Worm (Caenorhabditis elegans) whole organism, L3 larva: Measurements from ENCODE around the gene tag-294.

Source experiments
- R02D3.7 ChIP-seq: fragments of 150-350 bp; optimal IDR thresholded peaks from 2 replicates; lab custom pipeline; 2014; ENCODE audit warnings: missing biosample characterization, missing genetic modification characterization
- ZK546.5 ChIP-seq: sonication (generic microtip); optimal IDR thresholded peaks from 2 replicates; lab custom pipeline; 2017; ENCODE audit warnings: missing biosample characterization, missing genetic modification characterization
- aly-2 ChIP-seq: fragments of 150-350 bp; optimal IDR thresholded peaks from 2 replicates; lab custom pipeline; 2014; ENCODE audit warnings: missing biosample characterization, missing genetic modification characterization
- ama-1 ChIP-seq: fragments of 150-350 bp; optimal IDR thresholded peaks from 2 replicates; lab custom pipeline; 2018
- ceh-16 ChIP-seq: sonication (generic microtip); optimal IDR thresholded peaks from 2 replicates; lab custom pipeline; 2017; ENCODE audit warnings: missing biosample characterization, missing genetic modification characterization
- ceh-28 ChIP-seq: fragments of 150-350 bp; optimal IDR thresholded peaks from 2 replicates; lab custom pipeline; 2014; ENCODE audit warnings: missing biosample characterization, missing genetic modification reagents, missing genetic modification characterization
- ceh-9 ChIP-seq: sonication (generic microtip); optimal IDR thresholded peaks from 2 replicates; lab custom pipeline; 2018; ENCODE audit warnings: missing biosample characterization, missing genetic modification characterization
- daf-12 ChIP-seq: fragments of 150-350 bp; optimal IDR thresholded peaks from 2 replicates; lab custom pipeline; 2014; ENCODE audit warnings: missing biosample characterization, missing genetic modification reagents, missing genetic modification characterization
- egl-5 ChIP-seq: fragments of 150-350 bp; optimal IDR thresholded peaks from 2 replicates; lab custom pipeline; 2017; ENCODE audit warnings: missing biosample characterization, missing genetic modification reagents, missing genetic modification characterization, inconsistent platforms
- elt-2 ChIP-seq: sonication (generic microtip); optimal IDR thresholded peaks from 2 replicates; lab custom pipeline; 2016; ENCODE audit warnings: missing genetic modification reagents, mild to moderate bottlenecking, missing genetic modification characterization, missing compliant biosample characterization
- elt-3 ChIP-seq, 3 experiments: fragments of 150-350 bp in 1 of 3; sonication (generic microtip) in 2 of 3; optimal IDR thresholded peaks; 2 replicates in 2 of 3; 4 replicates in 1 of 3; lab custom pipeline; 2014 to 2017; ENCODE audit warnings: missing biosample characterization in 3 of 3, missing genetic modification characterization in 3 of 3
- fkh-10 ChIP-seq: sonication (generic microtip); optimal IDR thresholded peaks from 2 replicates; lab custom pipeline; 2017; ENCODE audit warnings: missing biosample characterization, missing genetic modification reagents, missing genetic modification characterization
- fkh-2 ChIP-seq: fragments of 150-350 bp; optimal IDR thresholded peaks from 2 replicates; lab custom pipeline; 2014; ENCODE audit warnings: missing biosample characterization, missing genetic modification reagents, missing genetic modification characterization
- lin-15B ChIP-seq: fragments of 150-350 bp; optimal IDR thresholded peaks from 2 replicates; lab custom pipeline; 2014; ENCODE audit warnings: missing biosample characterization, missing genetic modification characterization
- lsy-12 ChIP-seq: sonication (generic microtip); optimal IDR thresholded peaks from 2 replicates; lab custom pipeline; 2016; ENCODE audit warnings: mild to moderate bottlenecking, missing genetic modification characterization, missing compliant biosample characterization
- mml-1 ChIP-seq: fragments of 150-350 bp; sonication (generic microtip); optimal IDR thresholded peaks from 3 replicates; lab custom pipeline; 2014; ENCODE audit warnings: missing biosample characterization, missing genetic modification characterization
- nfya-1 ChIP-seq: sonication (generic microtip); optimal IDR thresholded peaks from 2 replicates; lab custom pipeline; 2017; ENCODE audit warnings: missing genetic modification characterization, mild to moderate bottlenecking, missing compliant biosample characterization, antibody characterized with exemption, moderate library complexity; ENCODE audit not compliant: insufficient read depth
- nhr-11 ChIP-seq: fragments of 150-350 bp; optimal IDR thresholded peaks from 2 replicates; lab custom pipeline; 2014; ENCODE audit warnings: missing biosample characterization, missing genetic modification characterization
- nhr-12 ChIP-seq: fragments of 150-350 bp; optimal IDR thresholded peaks from 2 replicates; lab custom pipeline; 2014; ENCODE audit warnings: missing biosample characterization, missing genetic modification characterization
- nhr-23 ChIP-seq: fragments of 150-350 bp; optimal IDR thresholded peaks from 2 replicates; lab custom pipeline; 2014; ENCODE audit warnings: missing biosample characterization, missing genetic modification reagents, missing genetic modification characterization
- nhr-25 ChIP-seq: sonication (generic microtip); optimal IDR thresholded peaks from 2 replicates; lab custom pipeline; 2017; ENCODE audit warnings: missing biosample characterization, missing genetic modification characterization
- nhr-28 ChIP-seq: fragments of 150-350 bp; optimal IDR thresholded peaks from 2 replicates; lab custom pipeline; 2014; ENCODE audit warnings: missing biosample characterization, missing genetic modification characterization
- nhr-67 ChIP-seq: fragments of 150-350 bp; optimal IDR thresholded peaks from 2 replicates; lab custom pipeline; 2014; ENCODE audit warnings: missing biosample characterization, missing genetic modification characterization
- nhr-76 ChIP-seq: fragments of 150-350 bp; sonication (generic microtip); optimal IDR thresholded peaks from 5 replicates; lab custom pipeline; 2014; ENCODE audit warnings: missing biosample characterization, missing genetic modification characterization
- pha-4 ChIP-seq: fragments of 150-350 bp; optimal IDR thresholded peaks from 2 replicates; lab custom pipeline; 2014; ENCODE audit warnings: missing biosample characterization, missing genetic modification reagents, missing genetic modification characterization
- pqm-1 ChIP-seq: fragments of 150-350 bp; optimal IDR thresholded peaks from 2 replicates; lab custom pipeline; 2017; ENCODE audit warnings: missing biosample characterization, missing genetic modification characterization, inconsistent platforms
- skn-1 ChIP-seq: fragments of 150-350 bp; optimal IDR thresholded peaks from 2 replicates; lab custom pipeline; 2014; ENCODE audit warnings: missing biosample characterization, missing genetic modification characterization
- snpc-4 ChIP-seq: fragments of 150-350 bp; optimal IDR thresholded peaks from 2 replicates; lab custom pipeline; 2014; ENCODE audit warnings: missing biosample characterization, missing genetic modification characterization
- tbx-2 ChIP-seq: sonication (generic microtip); optimal IDR thresholded peaks from 2 replicates; lab custom pipeline; 2016; ENCODE audit warnings: mild to moderate bottlenecking, missing genetic modification characterization, missing compliant biosample characterization
- unc-39 ChIP-seq: sonication (generic microtip); optimal IDR thresholded peaks from 4 replicates; lab custom pipeline; 2017; ENCODE audit warnings: missing biosample characterization, missing genetic modification characterization

Gene tag-294

DNA sequence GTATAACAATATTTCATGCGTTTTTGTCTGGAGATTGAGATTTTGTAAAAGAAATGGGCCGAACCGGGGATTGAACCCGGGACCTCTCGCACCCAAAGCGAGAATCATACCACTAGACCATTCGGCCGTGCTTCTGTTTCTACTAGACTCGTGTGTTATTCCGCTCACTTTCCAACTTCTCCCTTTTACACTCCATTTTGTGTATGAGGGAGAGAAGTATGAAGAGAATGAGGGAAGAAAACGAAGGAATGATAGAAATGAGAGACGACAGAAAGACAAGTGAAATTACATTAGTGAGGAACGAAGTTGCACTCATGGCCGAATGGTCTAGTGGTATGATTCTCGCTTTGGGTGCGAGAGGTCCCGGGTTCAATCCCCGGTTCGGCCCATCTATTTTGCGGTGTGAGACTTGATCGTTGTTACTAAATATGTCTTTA, 38.0 kb upstream of the tag-294 start (continued):
- no peak for TF ChIP-seq nhr-28 (tag; lab: Kevin White, UChicago)
- peak; percentile 58 for TF ChIP-seq pqm-1 (tag; lab: Kevin White, UChicago)
- TF ChIP-seq fkh-10 (GFP tag; lab: Kevin White, UChicago), result peak; percentile 55
- TF ChIP-seq snpc-4, result peak; percentile 35
- peak; percentile 74 for TF ChIP-seq ceh-28 (tag; lab: Kevin White, UChicago)
- peak; percentile 87 for TF ChIP-seq tbx-2 (tag; lab: Kevin White, UChicago)
- no peak for TF ChIP-seq daf-12 (tag; lab: Kevin White, UChicago)
- TF ChIP-seq ZK546.5 (tag; lab: Kevin White, UChicago), result no peak
- TF ChIP-seq nhr-67 (tag; lab: Kevin White, UChicago), result no peak
- TF ChIP-seq nhr-25 (tag; lab: Kevin White, UChicago), result peak; percentile 85

DNA sequence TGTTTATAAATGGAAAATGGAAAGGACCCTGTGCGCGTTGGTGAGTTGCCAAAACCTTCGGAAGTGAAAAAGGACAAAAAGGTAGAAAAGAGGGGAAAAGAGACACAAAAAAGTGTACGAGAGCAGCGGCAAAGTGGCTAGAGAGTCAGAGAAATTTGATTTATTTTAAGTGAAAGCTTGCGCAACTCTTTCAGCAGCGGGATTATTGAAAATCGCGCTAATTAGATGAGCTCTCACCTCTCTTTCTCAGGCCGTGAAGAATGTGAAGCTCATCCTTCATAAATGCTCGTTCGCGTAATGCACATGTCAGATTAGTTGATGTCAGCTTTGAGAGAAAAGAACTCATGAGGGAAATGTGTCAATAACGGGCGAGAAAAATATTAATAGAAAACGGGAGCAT, 36.0 kb upstream of the tag-294 start:
- TF ChIP-seq fkh-2 (no peak), fkh-10 (GFP tag; lab: Kevin White, UChicago) (peak; percentile 89), egl-5 (tag; lab: Kevin White, UChicago) (no peak), R02D3.7 (tag; lab: Kevin White, UChicago) (no peak), lin-15B (no peak)

DNA sequence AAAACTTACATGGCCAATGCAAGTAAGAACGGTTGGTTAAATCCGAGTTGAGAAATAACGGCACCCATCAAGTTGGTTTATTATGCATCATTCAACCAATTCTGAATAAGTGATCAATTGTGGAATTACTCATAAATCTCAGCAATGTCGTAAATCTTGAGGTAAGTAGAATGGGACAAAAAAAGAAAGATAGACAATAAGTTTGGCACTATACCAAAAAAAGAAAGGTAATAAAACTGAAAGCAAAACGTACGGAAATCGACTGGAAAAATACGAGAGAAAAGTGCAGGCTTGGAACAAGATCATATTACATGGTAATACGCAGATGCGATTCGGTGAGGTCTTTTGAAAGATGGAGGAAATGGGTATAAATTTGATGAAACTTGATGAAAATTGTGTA, 35.5 kb upstream of the tag-294 start, which contains the start of gene F46G11.4:
Gene F46G11.4 (minus strand): TSS at position 101 of the 400 bp plus-strand sequence.
- TF ChIP-seq ceh-9 (tag; lab: Kevin White, UChicago) (no peak), ama-1 (lab: Kevin White, UChicago) (no peak), ceh-16 (tag; lab: Kevin White, UChicago) (no peak), nhr-23 (tag; lab: Kevin White, UChicago) (no peak), nfya-1 (tag; lab: Kevin White, UChicago) (no peak), nhr-11 (tag; lab: Kevin White, UChicago) (no peak), elt-3 (tag; optimal IDR thresholded peaks at IDR 0.05; lab: Kevin White, UChicago) (no peak), nhr-76 (tag; lab: Kevin White, UChicago) (no peak)
- TF ChIP-seq, all 47 proteins: peak for 0

DNA sequence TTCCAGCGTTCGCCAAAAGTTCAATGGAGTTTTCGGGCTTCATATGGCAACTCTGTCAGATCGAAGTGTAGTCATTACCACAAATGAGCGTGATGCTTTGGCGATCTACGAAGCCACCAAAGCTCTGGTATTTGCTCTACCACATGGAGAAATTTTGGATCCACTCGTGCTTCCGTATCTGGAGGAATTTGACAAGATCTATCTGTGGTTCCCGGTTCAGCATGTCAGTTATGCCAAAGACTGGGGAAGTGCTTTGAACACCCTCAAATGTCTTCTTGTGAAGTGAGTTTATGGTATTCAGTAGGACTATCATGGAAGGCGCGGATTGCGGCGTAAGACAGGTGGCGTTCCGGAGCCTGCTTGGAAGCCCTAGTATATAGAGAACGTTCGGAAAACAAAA, 31.2 kb upstream of the tag-294 start:
- TF ChIP-seq lsy-12 (tag; lab: Kevin White, UChicago) (no peak), nhr-23 (tag; lab: Kevin White, UChicago) (no peak), fkh-2 (no peak), pha-4 (tag; lab: Kevin White, UChicago) (no peak), nhr-12 (tag; lab: Kevin White, UChicago) (no peak), unc-39 (tag; lab: Kevin White, UChicago) (no peak), nhr-76 (tag; lab: Kevin White, UChicago) (no peak), skn-1 (tag; lab: Kevin White, UChicago) (no peak), nhr-67 (tag; lab: Kevin White, UChicago) (no peak), aly-2 (tag; lab: Kevin White, UChicago) (no peak)

DNA sequence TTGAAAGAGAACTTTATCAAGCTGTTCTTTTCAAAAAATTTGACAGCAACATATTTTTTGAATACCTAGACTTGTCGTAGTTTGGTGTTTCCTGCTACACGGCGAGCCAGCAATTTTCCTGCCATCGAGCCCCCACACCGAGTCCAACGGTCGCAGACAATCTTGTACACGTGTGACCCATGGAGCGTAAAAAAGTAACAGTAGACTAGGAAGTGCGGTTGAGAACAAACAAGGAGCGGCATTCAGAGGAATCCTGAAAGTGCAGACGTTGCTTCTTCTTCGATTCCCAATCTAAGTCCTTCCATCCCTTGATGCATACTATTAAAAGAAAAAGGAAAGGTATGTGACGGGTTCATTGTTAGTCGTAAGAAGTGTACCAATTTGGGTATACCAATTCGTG, 27.7 kb upstream of the tag-294 start, which contains the start of gene twnk-1:
Gene twnk-1 (plus strand): TSS at position 301 of the 400 bp plus-strand sequence.
- TF ChIP-seq mml-1 (tag; lab: Kevin White, UChicago) (no peak), pqm-1 (tag; lab: Kevin White, UChicago) (no peak), aly-2 (tag; lab: Kevin White, UChicago) (no peak), unc-39 (tag; lab: Kevin White, UChicago) (no peak), elt-2 (tag; lab: Kevin White, UChicago) (no peak), R02D3.7 (tag; lab: Kevin White, UChicago) (no peak)

DNA sequence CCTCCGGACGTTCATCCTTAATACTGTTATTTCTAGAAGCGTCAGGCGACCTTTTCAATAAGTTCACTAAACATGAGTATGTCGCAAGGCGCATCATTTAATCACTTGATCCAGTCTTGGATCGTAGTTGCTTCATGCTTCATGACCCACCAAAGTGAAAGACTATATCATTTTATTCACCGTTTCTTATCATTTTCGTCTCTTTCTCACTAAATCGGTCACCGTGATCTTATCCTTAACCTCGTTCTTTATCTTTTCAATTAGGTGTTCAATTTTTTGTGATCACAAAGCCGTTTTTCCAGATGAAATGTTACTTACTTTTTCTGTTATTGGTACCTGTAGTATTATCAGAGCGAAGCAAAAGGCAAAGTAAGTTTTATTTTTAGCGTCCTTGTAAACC, 24.7 kb upstream of the tag-294 start, which contains the start of gene F46G11.2:
Gene F46G11.2 (plus strand): TSS at position 301 of the 400 bp plus-strand sequence.
- TF ChIP-seq nhr-23 (tag; lab: Kevin White, UChicago) (peak; percentile 31), elt-2 (tag; lab: Kevin White, UChicago) (no peak)
